Fruit fly (Drosophila melanogaster) whole organism, embryonic: ENCODE data around the gene CG18179.
A peak's percentile ranks its signal among the peaks of the same experiment; 100 is the strongest.

Experiments used
- Adf1 ChIP-seq: fragments of 200-800 bp; sonication (Bioruptor generic); IDR thresholded peaks from 2 replicates; pipeline ENCODE4 v1.3.6; 2022; ENCODE audit warnings: missing biosample characterization, missing genetic modification characterization
- BtbVII ChIP-seq: fragments of 200-800 bp; sonication (Bioruptor generic); optimal IDR thresholded peaks from 3 replicates; lab custom pipeline; 2017; ENCODE audit warnings: missing biosample characterization, mild to moderate bottlenecking, missing genetic modification characterization
- CG10209 ChIP-seq: fragments of 200-800 bp; sonication (Bioruptor generic); optimal IDR thresholded peaks from 3 replicates; lab custom pipeline; 2017; ENCODE audit warnings: missing biosample characterization, mild to moderate bottlenecking, missing genetic modification characterization, missing genetic modification reagents
- CG11247 ChIP-seq: fragments of 200-800 bp; sonication (Bioruptor generic); IDR thresholded peaks from 2 replicates; pipeline ENCODE4 v1.3.6; 2022; ENCODE audit warnings: missing biosample characterization, missing genetic modification characterization
- CG1233 ChIP-seq: fragments of 200-800 bp; sonication (Bioruptor generic); optimal IDR thresholded peaks from 4 replicates; lab custom pipeline; 2018; ENCODE audit warnings: missing biosample characterization, mild to moderate bottlenecking, missing genetic modification characterization
- CG15601 ChIP-seq: fragments of 200-800 bp; sonication (Bioruptor generic); optimal IDR thresholded peaks from 3 replicates; lab custom pipeline; 2019; ENCODE audit warnings: missing biosample characterization, mild to moderate bottlenecking, missing genetic modification characterization, moderate library complexity
- CG1602 ChIP-seq: fragments of 200-800 bp; sonication (Bioruptor generic); optimal IDR thresholded peaks from 3 replicates; lab custom pipeline; 2016; ENCODE audit warnings: missing biosample characterization, missing genetic modification characterization
- CG16863 ChIP-seq: fragments of 200-800 bp; sonication (Bioruptor generic); optimal IDR thresholded peaks from 3 replicates; lab custom pipeline; 2016; ENCODE audit warnings: missing biosample characterization, missing genetic modification characterization
- CG17385 ChIP-seq: fragments of 200-800 bp; sonication (Bioruptor generic); optimal IDR thresholded peaks from 3 replicates; lab custom pipeline; 2018; ENCODE audit warnings: missing biosample characterization, mild to moderate bottlenecking, missing genetic modification characterization
- CG2129 ChIP-seq: fragments of 200-800 bp; sonication (Bioruptor generic); IDR thresholded peaks from 2 replicates; pipeline ENCODE4 v1.3.6; 2022; ENCODE audit warnings: missing biosample characterization, missing genetic modification characterization; ENCODE audit not compliant: partially characterized antibody
- CG2202 ChIP-seq: fragments of 200-800 bp; sonication (Bioruptor generic); optimal IDR thresholded peaks from 2 replicates; lab custom pipeline; 2018; ENCODE audit warnings: missing biosample characterization, mild to moderate bottlenecking, missing genetic modification characterization
- CG2678 ChIP-seq: fragments of 200-800 bp; sonication (Bioruptor generic); optimal IDR thresholded peaks from 3 replicates; lab custom pipeline; 2019; ENCODE audit warnings: missing biosample characterization, mild to moderate bottlenecking, missing genetic modification characterization, moderate library complexity
- CG32772 ChIP-seq: fragments of 200-800 bp; sonication (Bioruptor generic); IDR thresholded peaks from 2 replicates; pipeline ENCODE4 v1.3.6; 2022; ENCODE audit warnings: missing biosample characterization, missing genetic modification characterization
- CG34224 ChIP-seq: fragments of 200-800 bp; sonication (Bioruptor generic); IDR thresholded peaks from 3 replicates; pipeline ENCODE4 v1.3.6; 2022; ENCODE audit warnings: missing biosample characterization, missing genetic modification characterization; ENCODE audit not compliant: partially characterized antibody
- CG34376 ChIP-seq: fragments of 200-800 bp; sonication (Bioruptor generic); optimal IDR thresholded peaks from 2 replicates; lab custom pipeline; 2018; ENCODE audit warnings: missing biosample characterization, mild to moderate bottlenecking, missing genetic modification characterization
- CG7839 ChIP-seq: fragments of 200-800 bp; sonication (Bioruptor generic); optimal IDR thresholded peaks from 3 replicates; lab custom pipeline; 2018; ENCODE audit warnings: missing biosample characterization, mild to moderate bottlenecking, missing genetic modification characterization, moderate library complexity
- CG8290 ChIP-seq, 3 experiments: fragments of 200-800 bp; sonication (Bioruptor generic); optimal IDR thresholded peaks; 2 replicates each; lab custom pipeline; 2016 to 2019; ENCODE audit warnings: missing biosample characterization in 3 of 3, missing genetic modification characterization in 3 of 3, mild to moderate bottlenecking in 2 of 3, moderate library complexity in 1 of 3
- CG9932 ChIP-seq: fragments of 200-800 bp; sonication (Bioruptor generic); IDR thresholded peaks from 2 replicates; pipeline ENCODE4 v1.3.6; 2022; ENCODE audit warnings: missing biosample characterization, missing genetic modification characterization
- Deaf1 ChIP-seq: fragments of 200-800 bp; optimal IDR thresholded peaks from 3 replicates; lab custom pipeline; 2019; ENCODE audit warnings: missing biosample characterization, mild to moderate bottlenecking, missing genetic modification characterization, moderate library complexity
- Dfd ChIP-seq, 2 experiments: fragments of >200 bp; optimal IDR thresholded peaks; 2 replicates each; lab custom pipeline; 2017; ENCODE audit warnings: missing biosample characterization in 2 of 2, missing genetic modification characterization in 2 of 2
- Doc3 ChIP-seq: fragments of 200-800 bp; sonication (Bioruptor generic); IDR thresholded peaks from 3 replicates; pipeline ENCODE4 v1.3.6; 2022; ENCODE audit warnings: missing biosample characterization, missing genetic modification characterization; ENCODE audit not compliant: partially characterized antibody
- Drgx ChIP-seq: fragments of 200-800 bp; sonication (Bioruptor generic); IDR thresholded peaks from 2 replicates; pipeline ENCODE4 v1.3.6; 2022; ENCODE audit warnings: missing biosample characterization, missing genetic modification characterization
- ERR ChIP-seq: fragments of 200-800 bp; sonication (Bioruptor generic); optimal IDR thresholded peaks from 2 replicates; lab custom pipeline; 2016; ENCODE audit warnings: missing biosample characterization, missing genetic modification characterization
- Hr51 ChIP-seq, 2 experiments: fragments of 200-800 bp; sonication (Bioruptor generic); optimal IDR thresholded peaks; 2 replicates in 1 of 2; 3 replicates in 1 of 2; lab custom pipeline; 2016 to 2018; ENCODE audit warnings: missing biosample characterization in 2 of 2, missing genetic modification characterization in 2 of 2, mild to moderate bottlenecking in 1 of 2, moderate library complexity in 1 of 2
- Hsf ChIP-seq: fragments of 200-800 bp; sonication (Bioruptor generic); optimal IDR thresholded peaks from 3 replicates; lab custom pipeline; 2016; ENCODE audit warnings: missing biosample characterization, missing genetic modification characterization
- Lhr ChIP-seq: fragments of 200-800 bp; sonication (Bioruptor generic); optimal IDR thresholded peaks from 3 replicates; lab custom pipeline; 2017; ENCODE audit warnings: mild to moderate bottlenecking, missing biosample characterization, missing genetic modification reagents, missing genetic modification characterization
- MTF-1 ChIP-seq: fragments of 200-800 bp; sonication (Bioruptor generic); optimal IDR thresholded peaks from 2 replicates; lab custom pipeline; 2018; ENCODE audit warnings: missing biosample characterization, mild to moderate bottlenecking, missing genetic modification characterization, borderline replicate concordance
- Nf-YA ChIP-seq: fragments of 200-800 bp; sonication (Bioruptor generic); IDR thresholded peaks from 2 replicates; pipeline ENCODE4 v1.3.6; 2022; ENCODE audit warnings: missing biosample characterization, missing genetic modification characterization
- PHDP ChIP-seq: fragments of 200-800 bp; sonication (Bioruptor generic); optimal IDR thresholded peaks from 3 replicates; lab custom pipeline; 2018; ENCODE audit warnings: missing biosample characterization, mild to moderate bottlenecking, missing genetic modification characterization, moderate library complexity
- bowl ChIP-seq: fragments of 200-800 bp; sonication (Bioruptor generic); IDR thresholded peaks from 2 replicates; pipeline ENCODE4 v1.3.6; 2022; ENCODE audit warnings: missing biosample characterization, missing genetic modification characterization
- en ChIP-seq: fragments of 200-800 bp; sonication (Bioruptor generic); optimal IDR thresholded peaks from 2 replicates; lab custom pipeline; 2016; ENCODE audit warnings: missing biosample characterization, missing genetic modification characterization
- fd96Cb ChIP-seq: fragments of 200-800 bp; sonication (Bioruptor generic); optimal IDR thresholded peaks from 2 replicates; lab custom pipeline; 2018; ENCODE audit warnings: missing biosample characterization, mild to moderate bottlenecking, missing genetic modification characterization, moderate library complexity
- ftz-f1 ChIP-seq: fragments of 200-800 bp; sonication (Bioruptor generic); optimal IDR thresholded peaks from 2 replicates; lab custom pipeline; 2016; ENCODE audit warnings: missing biosample characterization, missing genetic modification characterization
- gro ChIP-seq: fragments of 200-800 bp; sonication (Bioruptor generic); optimal IDR thresholded peaks from 2 replicates; lab custom pipeline; 2016; ENCODE audit warnings: missing biosample characterization, missing genetic modification characterization
- lilli ChIP-seq: fragments of 200-800 bp; sonication (Bioruptor generic); optimal IDR thresholded peaks from 3 replicates; lab custom pipeline; 2016; ENCODE audit warnings: missing biosample characterization, missing genetic modification characterization
- oc ChIP-seq: fragments of 200-800 bp; sonication (Bioruptor generic); optimal IDR thresholded peaks from 2 replicates; lab custom pipeline; 2018; ENCODE audit warnings: missing biosample characterization, mild to moderate bottlenecking, missing genetic modification characterization, moderate library complexity
- pb ChIP-seq: fragments of 200-800 bp; sonication (Bioruptor generic); optimal IDR thresholded peaks from 3 replicates; lab custom pipeline; 2016; ENCODE audit warnings: missing biosample characterization, missing genetic modification characterization
- salm ChIP-seq: fragments of 200-800 bp; sonication (Bioruptor generic); optimal IDR thresholded peaks from 2 replicates; lab custom pipeline; 2018; ENCODE audit warnings: missing biosample characterization, mild to moderate bottlenecking, missing genetic modification characterization
- sc ChIP-seq, 3 experiments: fragments of >200 bp in 2 of 3; fragments of 200-800 bp in 1 of 3; sonication (Bioruptor generic) in 1 of 3; optimal IDR thresholded peaks; 2 replicates in 2 of 3; 3 replicates in 1 of 3; lab custom pipeline; 2017; ENCODE audit warnings: mild to moderate bottlenecking in 1 of 3, missing biosample characterization in 1 of 3, missing genetic modification characterization in 1 of 3, missing genetic modification reagents in 1 of 3
- schlank ChIP-seq: fragments of 200-800 bp; sonication (Bioruptor generic); optimal IDR thresholded peaks from 2 replicates; lab custom pipeline; 2018; ENCODE audit warnings: missing biosample characterization, mild to moderate bottlenecking, missing genetic modification characterization
- sna ChIP-seq: fragments of 200-800 bp; sonication (Bioruptor generic); IDR thresholded peaks from 2 replicates; pipeline ENCODE4 v1.3.6; 2022; ENCODE audit warnings: missing biosample characterization, missing genetic modification characterization; ENCODE audit not compliant: partially characterized antibody
- sqz ChIP-seq: fragments of 200-800 bp; sonication (Bioruptor generic); optimal IDR thresholded peaks from 3 replicates; lab custom pipeline; 2018; ENCODE audit warnings: missing biosample characterization, mild to moderate bottlenecking, missing genetic modification characterization
- sr ChIP-seq: fragments of 200-800 bp; sonication (Bioruptor generic); IDR thresholded peaks from 3 replicates; pipeline ENCODE4 v1.3.6; 2022; ENCODE audit warnings: missing biosample characterization, missing genetic modification characterization
- tna ChIP-seq: fragments of 200-800 bp; sonication (Bioruptor generic); IDR thresholded peaks from 2 replicates; pipeline ENCODE4 v1.3.6; 2022; ENCODE audit warnings: missing biosample characterization, missing genetic modification characterization; ENCODE audit not compliant: partially characterized antibody
- unpg ChIP-seq: fragments of 200-800 bp; sonication (Bioruptor generic); optimal IDR thresholded peaks from 3 replicates; lab custom pipeline; 2018; ENCODE audit warnings: missing biosample characterization, mild to moderate bottlenecking, missing genetic modification characterization, moderate library complexity
- wor ChIP-seq: fragments of 200-800 bp; sonication (Bioruptor generic); IDR thresholded peaks from 2 replicates; pipeline ENCODE4 v1.3.6; 2022; ENCODE audit warnings: missing biosample characterization, missing genetic modification characterization

The CG18179 gene

dm6 chr3L:9675528-9675963, 36.5 kb downstream of the CG18179 start (continued):
- TF ChIP-seq Hsf (GFP tag; lab: Kevin White, UChicago) (no peak), CG16863 (GFP tag; lab: Kevin White, UChicago) (no peak), en (GFP tag; lab: Kevin White, UChicago) (no peak), lilli (no peak), Lhr (GFP tag; lab: Kevin White, UChicago) (no peak), CG2202 (no peak), CG1602 (GFP tag; lab: Kevin White, UChicago) (no peak), sqz (GFP tag; lab: Kevin White, UChicago) (peak; percentile 90), Drgx (GFP tag; lab: Robert Waterston, UW) (peak; percentile 73), CG2129 (GFP tag; lab: Robert Waterston, UW) (no peak), BtbVII (GFP tag; lab: Kevin White, UChicago) (peak; percentile 48), bowl (GFP tag; lab: Robert Waterston, UW) (no peak), schlank (tag; lab: Kevin White, UChicago) (no peak), CG10209 (GFP tag; lab: Kevin White, UChicago) (no peak), CG34376 (peak; percentile 65), Deaf1 (tag; lab: Kevin White, UChicago) (peak; percentile 62), unpg (GFP tag; lab: Kevin White, UChicago) (no peak), gro (GFP tag; lab: Kevin White, UChicago) (peak; percentile 8), MTF-1 (GFP tag; lab: Kevin White, UChicago) (peak; percentile 15), Adf1 (peak; percentile 70; the same call in 1 of the 2 replicates), salm (tag; lab: Kevin White, UChicago) (peak; percentile 22)

DNA sequence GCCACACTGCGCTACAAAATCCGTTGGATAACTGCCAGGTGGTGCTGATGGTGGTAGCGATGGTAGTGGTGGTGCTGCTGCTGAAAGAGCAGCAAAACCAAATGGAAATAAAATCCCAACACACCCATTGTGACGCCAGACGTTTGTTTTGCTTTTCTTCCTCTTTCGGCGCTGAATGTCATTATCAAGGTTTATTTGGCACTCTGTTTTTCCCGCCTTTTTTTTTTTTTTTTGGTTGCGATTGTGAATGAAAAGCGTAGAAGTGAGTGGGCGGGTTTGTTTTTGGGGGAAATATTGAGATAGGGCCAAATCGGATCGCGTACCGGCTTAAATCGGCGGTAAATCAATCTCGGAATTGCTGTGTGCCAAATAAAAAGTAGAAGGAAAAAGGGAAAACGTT, 38.2 kb downstream of the CG18179 start:
- TF ChIP-seq Dfd (GFP tag; optimal IDR thresholded peaks at IDR 0.05; lab: Kevin White, UChicago), result no peak
- TF ChIP-seq CG32772 (GFP tag; lab: Robert Waterston, UW), result no peak
- TF ChIP-seq sr, result peak; percentile 56; the same call in 1 of the 3 replicates
- peak; percentile 4 for TF ChIP-seq ftz-f1 (GFP tag; lab: Kevin White, UChicago)
- 0 out of 2 replicates have a peak, but pooled peaks have one; percentile 9 for TF ChIP-seq Drgx (GFP tag; lab: Robert Waterston, UW)
- TF ChIP-seq CG17385, result peak; percentile 37
- TF ChIP-seq pb (GFP tag; lab: Kevin White, UChicago), result no peak

DNA sequence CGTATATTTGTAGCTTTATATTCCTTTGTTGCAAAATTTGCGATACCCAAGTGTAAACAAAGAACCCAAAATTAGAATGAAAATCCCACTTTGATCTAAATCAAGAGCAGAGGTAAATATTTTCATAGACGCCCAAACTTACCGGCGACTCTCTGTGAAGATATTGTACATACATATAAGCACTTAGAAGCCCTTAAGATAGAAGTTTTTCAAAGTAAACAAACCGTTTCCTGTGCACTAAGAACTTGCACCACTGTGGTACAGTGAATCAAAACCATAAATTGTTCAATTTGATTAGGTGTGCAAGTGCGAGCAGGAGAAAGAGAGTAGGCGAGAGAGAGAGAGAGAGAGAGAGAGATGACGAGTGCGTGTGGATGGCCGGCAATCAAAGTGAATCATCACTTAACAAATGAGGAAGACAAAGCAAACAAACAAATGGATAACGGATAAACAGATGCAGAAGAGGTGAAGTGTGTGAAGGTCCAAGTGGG, 39.0 kb downstream of the CG18179 start:
- peak; percentile 9 for TF ChIP-seq PHDP (tag; lab: Kevin White, UChicago)
- no peak for TF ChIP-seq Nf-YA
- TF ChIP-seq CG1233 (GFP tag; lab: Kevin White, UChicago), result peak; percentile 26
- TF ChIP-seq wor (GFP tag; lab: Robert Waterston, UW), result no peak
- TF ChIP-seq CG34376, result no peak
- no peak for TF ChIP-seq CG9932 (GFP tag; lab: Robert Waterston, UW)
- no peak for TF ChIP-seq sc (optimal IDR thresholded peaks at IDR 0.05; lab: Kevin White, UChicago)
- TF ChIP-seq sc (GFP tag; optimal IDR thresholded peaks at IDR 0.05; lab: Kevin White, UChicago), result peak; percentile 23
- TF ChIP-seq sna (GFP tag; lab: Robert Waterston, UW), result no peak
- TF ChIP-seq CG7839 (tag; lab: Kevin White, UChicago), result peak; percentile 13
- no peak for TF ChIP-seq oc (tag; lab: Kevin White, UChicago)
- peak; percentile 39; the same call in 1 of the 3 replicates for TF ChIP-seq CG34224 (GFP tag; lab: Robert Waterston, UW)
- TF ChIP-seq ERR, result no peak
- no peak for TF ChIP-seq CG2678 (tag; lab: Kevin White, UChicago)
- TF ChIP-seq Hr51 (GFP tag; optimal IDR thresholded peaks at IDR 0.05; lab: Kevin White, UChicago), result no peak
- peak; percentile 15 for TF ChIP-seq CG15601 (tag; lab: Kevin White, UChicago)
- TF ChIP-seq CG8290 (GFP tag; optimal IDR thresholded peaks at IDR 0.05; lab: Kevin White, UChicago), result no peak
- no peak for TF ChIP-seq CG8290 (tag; optimal IDR thresholded peaks at IDR 0.05; lab: Kevin White, UChicago)
- no peak for TF ChIP-seq fd96Cb (tag; lab: Kevin White, UChicago)
- TF ChIP-seq tna (GFP tag; lab: Robert Waterston, UW), result no peak
- peak; percentile 6 for TF ChIP-seq CG10209 (GFP tag; lab: Kevin White, UChicago)
- TF ChIP-seq Doc3, result no peak
- TF ChIP-seq CG11247 (GFP tag; lab: Robert Waterston, UW), result no peak
